Fruit fly (Drosophila melanogaster) whole organism, embryonic: Measurements from ENCODE around the gene Oseg1.
A peak's percentile ranks its signal among the peaks of the same experiment; 100 is the strongest.

Source experiments
- Atf3 ChIP-seq: fragments of 200-800 bp; sonication (Bioruptor generic); optimal IDR thresholded peaks from 3 replicates; lab custom pipeline; 2016; ENCODE audit warnings: missing biosample characterization, missing genetic modification characterization
- Bgb ChIP-seq: fragments of 200-800 bp; sonication (Bioruptor generic); IDR thresholded peaks from 2 replicates; pipeline ENCODE4 v1.3.6; 2022; ENCODE audit warnings: missing biosample characterization, missing genetic modification characterization; ENCODE audit not compliant: partially characterized antibody
- CG10209 ChIP-seq: fragments of 200-800 bp; sonication (Bioruptor generic); optimal IDR thresholded peaks from 3 replicates; lab custom pipeline; 2017; ENCODE audit warnings: missing biosample characterization, mild to moderate bottlenecking, missing genetic modification characterization, missing genetic modification reagents
- CG10654 ChIP-seq: fragments of 200-800 bp; sonication (Bioruptor generic); optimal IDR thresholded peaks from 2 replicates; lab custom pipeline; 2016; ENCODE audit warnings: missing biosample characterization, missing genetic modification characterization
- CG12942 ChIP-seq: fragments of 200-800 bp; sonication (Bioruptor generic); optimal IDR thresholded peaks from 3 replicates; lab custom pipeline; 2016; ENCODE audit warnings: missing biosample characterization, missing genetic modification characterization
- CG14014 ChIP-seq: fragments of 200-800 bp; sonication (Bioruptor generic); IDR thresholded peaks from 2 replicates; pipeline ENCODE4 v1.3.6; 2022; ENCODE audit warnings: missing biosample characterization, missing genetic modification characterization
- CG15011 ChIP-seq: fragments of 200-800 bp; sonication (Bioruptor generic); optimal IDR thresholded peaks from 3 replicates; lab custom pipeline; 2018; ENCODE audit warnings: missing biosample characterization, mild to moderate bottlenecking, missing genetic modification characterization
- CG15479 ChIP-seq: fragments of 200-800 bp; sonication (Bioruptor generic); optimal IDR thresholded peaks from 3 replicates; lab custom pipeline; 2019; ENCODE audit warnings: missing biosample characterization, mild to moderate bottlenecking, missing genetic modification characterization, moderate library complexity
- CG16813 ChIP-seq: fragments of 200-800 bp; sonication (Bioruptor generic); IDR thresholded peaks from 3 replicates; pipeline ENCODE4 v1.3.6; 2022; ENCODE audit warnings: missing biosample characterization, missing genetic modification characterization; ENCODE audit not compliant: partially characterized antibody
- CG16863 ChIP-seq: fragments of 200-800 bp; sonication (Bioruptor generic); optimal IDR thresholded peaks from 3 replicates; lab custom pipeline; 2016; ENCODE audit warnings: missing biosample characterization, missing genetic modification characterization
- CG17612 ChIP-seq: fragments of 200-800 bp; sonication (Bioruptor generic); IDR thresholded peaks from 2 replicates; pipeline ENCODE4 v1.3.6; 2022; ENCODE audit warnings: missing biosample characterization, missing genetic modification characterization
- CG1792 ChIP-seq: fragments of 200-800 bp; sonication (Bioruptor generic); optimal IDR thresholded peaks from 2 replicates; lab custom pipeline; 2016; ENCODE audit warnings: missing biosample characterization, missing genetic modification characterization
- CG18599 ChIP-seq: fragments of 200-800 bp; sonication (Bioruptor generic); optimal IDR thresholded peaks from 3 replicates; lab custom pipeline; 2017; ENCODE audit warnings: missing biosample characterization, missing genetic modification characterization, mild to moderate bottlenecking, moderate library complexity, missing genetic modification reagents
- CG18619 ChIP-seq: fragments of 200-800 bp; sonication (Bioruptor generic); optimal IDR thresholded peaks from 3 replicates; lab custom pipeline; 2017; ENCODE audit warnings: missing biosample characterization, mild to moderate bottlenecking, missing genetic modification characterization
- CG2875 ChIP-seq: fragments of 200-800 bp; sonication (Bioruptor generic); optimal IDR thresholded peaks from 2 replicates; lab custom pipeline; 2017; ENCODE audit warnings: missing biosample characterization, mild to moderate bottlenecking, missing genetic modification characterization, missing genetic modification reagents
- CG31224 ChIP-seq: fragments of 200-800 bp; sonication (Bioruptor generic); IDR thresholded peaks from 2 replicates; pipeline ENCODE4 v1.3.6; 2022; ENCODE audit warnings: missing biosample characterization, missing genetic modification characterization
- CG33213 ChIP-seq: fragments of 200-800 bp; sonication (Bioruptor generic); optimal IDR thresholded peaks from 3 replicates; lab custom pipeline; 2016; ENCODE audit warnings: missing biosample characterization, missing genetic modification characterization
- CG4404 ChIP-seq: fragments of 200-800 bp; sonication (Bioruptor generic); IDR thresholded peaks from 2 replicates; pipeline ENCODE4 v1.3.6; 2022; ENCODE audit warnings: missing biosample characterization, missing genetic modification characterization
- CG4617 ChIP-seq: fragments of 200-800 bp; sonication (Bioruptor generic); optimal IDR thresholded peaks from 3 replicates; lab custom pipeline; 2016; ENCODE audit warnings: missing biosample characterization, missing genetic modification characterization, borderline replicate concordance
- CG4730 ChIP-seq: fragments of 200-800 bp; sonication (Bioruptor generic); IDR thresholded peaks from 2 replicates; pipeline ENCODE4 v1.3.6; 2022; ENCODE audit warnings: missing biosample characterization, missing genetic modification characterization
- CG4820 ChIP-seq: fragments of 200-800 bp; sonication (Bioruptor generic); optimal IDR thresholded peaks from 3 replicates; lab custom pipeline; 2016; ENCODE audit warnings: missing biosample characterization, missing genetic modification characterization
- CG8388 ChIP-seq: fragments of 200-800 bp; sonication (Bioruptor generic); optimal IDR thresholded peaks from 2 replicates; lab custom pipeline; 2019; ENCODE audit warnings: missing biosample characterization, mild to moderate bottlenecking, missing genetic modification characterization, moderate library complexity
- CG8478 ChIP-seq: fragments of >200 bp; optimal IDR thresholded peaks from 2 replicates; lab custom pipeline; 2018
- CG9817 ChIP-seq: fragments of 200-800 bp; sonication (Bioruptor generic); optimal IDR thresholded peaks from 2 replicates; lab custom pipeline; 2018; ENCODE audit warnings: missing biosample characterization, mild to moderate bottlenecking, missing genetic modification characterization, moderate library complexity
- CHES-1-like ChIP-seq: fragments of 200-800 bp; sonication (Bioruptor generic); optimal IDR thresholded peaks from 2 replicates; lab custom pipeline; 2016; ENCODE audit warnings: missing biosample characterization, missing genetic modification characterization
- CrebB ChIP-seq: fragments of 200-800 bp; sonication (Bioruptor generic); optimal IDR thresholded peaks from 3 replicates; lab custom pipeline; 2018; ENCODE audit warnings: missing biosample characterization, mild to moderate bottlenecking, missing genetic modification characterization
- Dref ChIP-seq: fragments of 200-800 bp; sonication (Bioruptor generic); IDR thresholded peaks from 2 replicates; pipeline ENCODE4 v1.3.6; 2022; ENCODE audit warnings: missing biosample characterization, missing genetic modification characterization
- Fer1 ChIP-seq: fragments of 200-800 bp; sonication (Bioruptor generic); optimal IDR thresholded peaks from 2 replicates; lab custom pipeline; 2017; ENCODE audit warnings: missing biosample characterization, mild to moderate bottlenecking, missing genetic modification characterization
- Fer2 ChIP-seq: fragments of 200-800 bp; sonication (Bioruptor generic); optimal IDR thresholded peaks from 2 replicates; lab custom pipeline; 2018; ENCODE audit warnings: missing biosample characterization, mild to moderate bottlenecking, missing genetic modification characterization, moderate library complexity
- Hmx ChIP-seq: fragments of 200-800 bp; sonication (Bioruptor generic); optimal IDR thresholded peaks from 2 replicates; lab custom pipeline; 2016; ENCODE audit warnings: missing biosample characterization, missing genetic modification characterization
- Hr78 ChIP-seq, 2 experiments: fragments of 200-800 bp in 1 of 2; fragments of >200 bp in 1 of 2; sonication (Bioruptor generic) in 1 of 2; optimal IDR thresholded peaks; 2 replicates each; lab custom pipeline; 2017 to 2019; ENCODE audit warnings: missing biosample characterization in 2 of 2, missing genetic modification characterization in 2 of 2, mild to moderate bottlenecking in 1 of 2, moderate library complexity in 1 of 2
- Lhr ChIP-seq: fragments of 200-800 bp; sonication (Bioruptor generic); optimal IDR thresholded peaks from 3 replicates; lab custom pipeline; 2017; ENCODE audit warnings: mild to moderate bottlenecking, missing biosample characterization, missing genetic modification reagents, missing genetic modification characterization
- MTF-1 ChIP-seq: fragments of 200-800 bp; sonication (Bioruptor generic); optimal IDR thresholded peaks from 2 replicates; lab custom pipeline; 2018; ENCODE audit warnings: missing biosample characterization, mild to moderate bottlenecking, missing genetic modification characterization, borderline replicate concordance
- ap ChIP-seq: fragments of 200-800 bp; sonication (Bioruptor generic); IDR thresholded peaks from 2 replicates; pipeline ENCODE4 v1.3.6; 2022; ENCODE audit warnings: missing biosample characterization, missing genetic modification characterization
- chn ChIP-seq: fragments of 200-800 bp; sonication (Bioruptor generic); optimal IDR thresholded peaks from 2 replicates; lab custom pipeline; 2016; ENCODE audit warnings: missing biosample characterization, missing genetic modification characterization
- ems ChIP-seq: fragments of 200-800 bp; sonication (Bioruptor generic); optimal IDR thresholded peaks from 3 replicates; lab custom pipeline; 2016; ENCODE audit warnings: missing biosample characterization, missing genetic modification characterization
- jumu ChIP-seq: fragments of 200-800 bp; sonication (Bioruptor generic); optimal IDR thresholded peaks from 3 replicates; lab custom pipeline; 2016; ENCODE audit warnings: missing biosample characterization, missing genetic modification characterization
- lab ChIP-seq: fragments of 200-800 bp; sonication (Bioruptor generic); optimal IDR thresholded peaks from 3 replicates; lab custom pipeline; 2017; ENCODE audit warnings: missing biosample characterization, missing genetic modification characterization, mild to moderate bottlenecking, moderate library complexity, missing genetic modification reagents
- lmd ChIP-seq: fragments of 200-800 bp; sonication (Bioruptor generic); IDR thresholded peaks from 2 replicates; pipeline ENCODE4 v1.3.6; 2022; ENCODE audit warnings: missing biosample characterization, missing genetic modification characterization
- lov ChIP-seq, 2 experiments: fragments of 200-800 bp in 1 of 2; fragments of >200 bp in 1 of 2; sonication (Bioruptor generic) in 1 of 2; IDR thresholded peaks in 1 of 2; optimal IDR thresholded peaks in 1 of 2; 2 replicates in 1 of 2; 3 replicates in 1 of 2; pipeline versions ENCODE4 v1.3.6 to Lab custom; 2017 to 2022; ENCODE audit warnings: missing biosample characterization in 1 of 2, missing genetic modification characterization in 1 of 2
- mirr ChIP-seq: fragments of 200-800 bp; sonication (Bioruptor generic); optimal IDR thresholded peaks from 3 replicates; lab custom pipeline; 2018; ENCODE audit warnings: missing biosample characterization, mild to moderate bottlenecking, missing genetic modification characterization
- onecut ChIP-seq: fragments of 200-800 bp; sonication (Bioruptor generic); IDR thresholded peaks from 2 replicates; pipeline ENCODE4 v1.3.6; 2022; ENCODE audit warnings: missing biosample characterization, missing genetic modification characterization
- slp2 ChIP-seq: fragments of 200-800 bp; sonication (Bioruptor generic); optimal IDR thresholded peaks from 2 replicates; lab custom pipeline; 2016; ENCODE audit warnings: missing biosample characterization, missing genetic modification characterization
- sr ChIP-seq: fragments of 200-800 bp; sonication (Bioruptor generic); IDR thresholded peaks from 3 replicates; pipeline ENCODE4 v1.3.6; 2022; ENCODE audit warnings: missing biosample characterization, missing genetic modification characterization
- wor ChIP-seq: fragments of 200-800 bp; sonication (Bioruptor generic); IDR thresholded peaks from 2 replicates; pipeline ENCODE4 v1.3.6; 2022; ENCODE audit warnings: missing biosample characterization, missing genetic modification characterization
- z ChIP-seq: fragments of 200-800 bp; sonication (Bioruptor generic); IDR thresholded peaks from 3 replicates; pipeline ENCODE4 v1.3.6; 2022; ENCODE audit warnings: missing biosample characterization, missing genetic modification characterization
- zen ChIP-seq: fragments of 200-800 bp; sonication (Bioruptor generic); optimal IDR thresholded peaks from 3 replicates; lab custom pipeline; 2018; ENCODE audit warnings: missing biosample characterization, mild to moderate bottlenecking, missing genetic modification characterization, moderate library complexity
- zfh1 ChIP-seq: fragments of 200-800 bp; sonication (Bioruptor generic); IDR thresholded peaks from 3 replicates; pipeline ENCODE4 v1.3.6; 2022; ENCODE audit warnings: missing biosample characterization, missing genetic modification characterization

Oseg1 gene

dm6 chr3L:8441745-8442575 is 29.3 kb upstream of the Oseg1 start, which contains the start of gene Unr (continued):
- peak; percentile 33 for TF ChIP-seq MTF-1 (GFP tag; lab: Kevin White, UChicago)
- peak; percentile 83 for TF ChIP-seq CHES-1-like (GFP tag; lab: Kevin White, UChicago)
- peak; percentile 66 for TF ChIP-seq CG8388 (GFP tag; lab: Kevin White, UChicago)
- peak; percentile 66 for TF ChIP-seq CG2875 (GFP tag; lab: Kevin White, UChicago)
- TF ChIP-seq Fer2 (tag; lab: Kevin White, UChicago), result peak; percentile 69
- peak; percentile 81 for TF ChIP-seq jumu (GFP tag; lab: Kevin White, UChicago)
- TF ChIP-seq CG14014, result peak; percentile 77
- TF ChIP-seq Dref (GFP tag; lab: Robert Waterston, UW), result no peak
- peak; percentile 30 for TF ChIP-seq zen (tag; lab: Kevin White, UChicago)
- peak; percentile 48; the same call in 1 of the 2 replicates for TF ChIP-seq CG17612 (GFP tag; lab: Robert Waterston, UW)
- no peak for TF ChIP-seq wor (GFP tag; lab: Robert Waterston, UW)
- TF ChIP-seq CG10654 (GFP tag; lab: Kevin White, UChicago), result peak; percentile 74
- peak; percentile 76 for TF ChIP-seq slp2
- TF ChIP-seq mirr, result no peak
- no peak for TF ChIP-seq Bgb (GFP tag; lab: Robert Waterston, UW)
- peak; percentile 84 for TF ChIP-seq CG18599 (GFP tag; lab: Kevin White, UChicago)
- TF ChIP-seq CG12942 (GFP tag; lab: Kevin White, UChicago), result peak; percentile 76
- TF ChIP-seq chn (GFP tag; lab: Kevin White, UChicago), result peak; percentile 88
- TF ChIP-seq ap (GFP tag; lab: Robert Waterston, UW), result peak; percentile 70
- peak; percentile 81 for TF ChIP-seq Fer1 (GFP tag; lab: Kevin White, UChicago)
- TF ChIP-seq Hr78 (GFP tag; optimal IDR thresholded peaks at IDR 0.05; lab: Kevin White, UChicago), result no peak
- TF ChIP-seq ems, result peak; percentile 78
- TF ChIP-seq sr (GFP tag; lab: Robert Waterston, UW), result no peak
- peak; percentile 72 for TF ChIP-seq CG4730 (GFP tag; lab: Robert Waterston, UW)
- peak; percentile 69 for TF ChIP-seq CG10209 (GFP tag; lab: Kevin White, UChicago)
- peak; percentile 70 for TF ChIP-seq CG4617 (GFP tag; lab: Kevin White, UChicago)
- peak; percentile 76 for TF ChIP-seq Hmx (GFP tag; lab: Kevin White, UChicago)
- TF ChIP-seq CG15479 (GFP tag; lab: Kevin White, UChicago), result peak; percentile 73
- peak; percentile 60 for TF ChIP-seq CG18619 (GFP tag; lab: Kevin White, UChicago)
- peak; percentile 62 for TF ChIP-seq CG15011 (GFP tag; lab: Kevin White, UChicago)
- peak; percentile 86 for TF ChIP-seq zfh1
- no peak for TF ChIP-seq CG4404 (GFP tag; lab: Robert Waterston, UW)
- peak; percentile 86 for TF ChIP-seq onecut (GFP tag; lab: Robert Waterston, UW)
- peak; percentile 85 for TF ChIP-seq lmd (GFP tag; lab: Robert Waterston, UW)
- TF ChIP-seq CrebB (tag; lab: Kevin White, UChicago), result peak; percentile 52
- TF ChIP-seq z, result no peak
- TF ChIP-seq lab (GFP tag; lab: Kevin White, UChicago), result peak; percentile 86
- peak; percentile 74 for TF ChIP-seq CG9817 (tag; lab: Kevin White, UChicago)
- TF ChIP-seq CG31224, result peak; percentile 66
- no peak for TF ChIP-seq CG8478
- peak; percentile 65 for TF ChIP-seq CG1792 (GFP tag; lab: Kevin White, UChicago)
- peak; percentile 3 for TF ChIP-seq Lhr (GFP tag; lab: Kevin White, UChicago)
- peak; percentile 64 for TF ChIP-seq CG33213 (GFP tag; lab: Kevin White, UChicago)
- TF ChIP-seq lov (optimal IDR thresholded peaks at IDR 0.05; lab: Kevin White, UChicago), result no peak
- peak; percentile 74; the same call in 1 of the 3 replicates for TF ChIP-seq lov (GFP tag; IDR thresholded peaks at IDR 0.05; lab: Robert Waterston, UW)
- TF ChIP-seq CG16863, result peak; percentile 63
- no peak for TF ChIP-seq CG16813
- peak; percentile 63 for TF ChIP-seq CG4820 (GFP tag; lab: Kevin White, UChicago)
- peak; percentile 74 for TF ChIP-seq Atf3 (GFP tag; lab: Kevin White, UChicago)
